Fruit fly (Drosophila melanogaster) whole organism: ENCODE results near the gene ClpP.

ENCODE experiments used
- Dll ChIP-seq: fragments of >200 bp; optimal IDR thresholded peaks from 2 replicates; lab custom pipeline; 2017
- psq ChIP-seq: fragments of >200 bp; optimal IDR thresholded peaks from 2 replicates; lab custom pipeline; 2017

dm6 chr2L:10334213-10334612 is 22.4 kb upstream of the ClpP start:
- no peak for TF ChIP-seq psq (lab: Kevin White, UChicago)
- no peak for TF ChIP-seq Dll (lab: Kevin White, UChicago)
